4 worm cellular contexts compared by ENCODE assay signal in the genomic region with DNA sequence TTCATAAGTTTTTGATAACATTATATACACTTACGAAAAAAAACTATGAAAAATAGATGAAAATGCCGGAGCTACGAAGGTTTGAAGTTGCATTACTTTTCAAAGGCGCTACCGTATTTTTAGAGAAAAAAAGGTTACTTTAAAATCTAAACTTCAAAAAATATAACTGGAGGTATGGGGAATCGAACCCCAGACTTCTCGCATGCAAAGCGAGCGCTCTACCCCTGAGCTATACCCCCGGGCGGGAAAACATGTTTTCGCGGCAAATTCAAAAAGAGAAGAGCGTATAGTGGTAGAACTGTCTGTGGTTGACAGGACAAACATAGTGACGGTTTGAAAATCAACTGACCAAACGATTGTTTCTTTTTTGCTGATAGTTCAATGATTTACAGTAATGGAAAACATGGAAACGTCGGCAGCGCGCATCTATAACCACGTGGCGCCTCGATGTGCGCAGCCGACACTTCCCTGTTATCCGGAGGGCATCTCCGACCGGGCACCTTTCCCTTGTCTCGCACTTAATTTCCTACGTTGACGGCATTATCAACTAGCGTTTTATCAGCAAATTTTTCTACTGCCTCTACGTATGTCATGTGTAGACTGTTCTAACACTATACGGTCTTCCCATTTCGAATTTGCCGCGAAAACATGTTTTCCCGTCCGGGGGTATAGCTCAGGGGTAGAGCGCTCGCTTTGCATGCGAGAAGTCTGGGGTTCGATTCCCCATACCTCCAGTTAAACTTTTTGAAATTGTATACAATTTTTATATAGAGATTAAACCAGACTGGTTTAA.
TF ChIP-seq lines count a peak whose summit lies in the region.

No protein-coding gene starts in this region.

TF ChIP-seq in whole organism, L1 larva, 84 proteins besides CTCF, POLR2A, EP300 and RAD21 (continued from another document):
- peak in 1 of 2 experiments; percentile 38 for TF ChIP-seq efl-1 (optimal IDR thresholded peaks at IDR 0.05; lab: Kevin White, UChicago)
- peak; percentile 42 to 71 for TF ChIP-seq efl-1 (GFP tag; optimal IDR thresholded peaks at IDR 0.05 in 1 of 2; lab: Kevin White, UChicago)
- peak; percentile 9 for TF ChIP-seq mep-1 (tag; optimal IDR thresholded peaks at IDR 0.05; lab: Kevin White, UChicago)

TF ChIP-seq in whole organism, L3 larva, 47 proteins besides CTCF, POLR2A, EP300 and RAD21 (continued from another document):
- TF ChIP-seq nhr-25 (tag; optimal IDR thresholded peaks at IDR 0.05; lab: Kevin White, UChicago) (peak; percentile 38), unc-39 (tag; optimal IDR thresholded peaks at IDR 0.05; lab: Kevin White, UChicago) (no peak), elt-2 (tag; optimal IDR thresholded peaks at IDR 0.05; lab: Kevin White, UChicago) (peak; percentile 67), aly-2 (tag; optimal IDR thresholded peaks at IDR 0.05; lab: Kevin White, UChicago) (no peak), nhr-12 (tag; optimal IDR thresholded peaks at IDR 0.05; lab: Kevin White, UChicago) (no peak), nhr-77 (tag; optimal IDR thresholded peaks at IDR 0.05; lab: Kevin White, UChicago) (no peak), hmg-11 (tag; optimal IDR thresholded peaks at IDR 0.05; lab: Kevin White, UChicago) (no peak), skn-1 (tag; optimal IDR thresholded peaks at IDR 0.05; lab: Kevin White, UChicago) (no peak), mdl-1 (tag; optimal IDR thresholded peaks at IDR 0.05; lab: Kevin White, UChicago) (no peak)

TF ChIP-seq in whole organism, L4 larva, 104 proteins besides CTCF, POLR2A, EP300 and RAD21 (continued from another document and continues in another):
- no peak for TF ChIP-seq unc-39 (tag; optimal IDR thresholded peaks at IDR 0.05; lab: Kevin White, UChicago)
- TF ChIP-seq saeg-2 (GFP tag; IDR thresholded peaks at IDR 0.05; lab: Robert Waterston, UW): peak; percentile 39; the same call in 1 of the 2 replicates
- TF ChIP-seq zag-1 (tag; optimal IDR thresholded peaks at IDR 0.05; lab: Kevin White, UChicago): no peak
- TF ChIP-seq T20F7.1 (GFP tag; optimal IDR thresholded peaks at IDR 0.05; lab: Kevin White, UChicago): no peak
- no peak for TF ChIP-seq madf-5 (GFP tag; IDR thresholded peaks at IDR 0.05; lab: Robert Waterston, UW)
- peak; percentile 75 for TF ChIP-seq egl-43 (GFP tag; IDR thresholded peaks at IDR 0.05; lab: Robert Waterston, UW)
- TF ChIP-seq hmg-1.1 (GFP tag; IDR thresholded peaks at IDR 0.05; lab: Robert Waterston, UW): no peak
- peak; percentile 28 for TF ChIP-seq hlh-30 (tag; optimal IDR thresholded peaks at IDR 0.05; lab: Kevin White, UChicago; ENCODE audit: insufficient read depth)
- no peak for TF ChIP-seq Y75B8A.6 (GFP tag; IDR thresholded peaks at IDR 0.05; lab: Robert Waterston, UW)
- no peak for TF ChIP-seq sdz-12 (GFP tag; optimal IDR thresholded peaks at IDR 0.05; lab: Kevin White, UChicago)
- TF ChIP-seq cey-2 (tag; optimal IDR thresholded peaks at IDR 0.05; lab: Kevin White, UChicago; ENCODE audit: borderline replicate concordance, insufficient read depth): no peak
- TF ChIP-seq php-3 (GFP tag; IDR thresholded peaks at IDR 0.05; lab: Robert Waterston, UW): peak; percentile 31; the same call in 1 of the 2 replicates
- TF ChIP-seq ceh-44 (GFP tag; IDR thresholded peaks at IDR 0.05; lab: Robert Waterston, UW): no peak
- 0 out of 2 replicates have a peak, but pooled peaks have one; percentile 11 for TF ChIP-seq snpc-1.2 (GFP tag; IDR thresholded peaks at IDR 0.05; lab: Robert Waterston, UW)
- no peak for TF ChIP-seq fkh-10 (GFP tag; optimal IDR thresholded peaks at IDR 0.05; lab: Kevin White, UChicago)
- no peak for TF ChIP-seq ceh-32 (tag; optimal IDR thresholded peaks at IDR 0.05; lab: Kevin White, UChicago; ENCODE audit: poor library complexity)
- no peak for TF ChIP-seq F37D6.2 (tag; optimal IDR thresholded peaks at IDR 0.05; lab: Kevin White, UChicago)
- TF ChIP-seq dve-1 (tag; optimal IDR thresholded peaks at IDR 0.05; lab: Kevin White, UChicago; ENCODE audit: insufficient read depth): no peak
- TF ChIP-seq nhr-102 (tag; optimal IDR thresholded peaks at IDR 0.05; lab: Kevin White, UChicago): no peak
- TF ChIP-seq ces-1 (GFP tag; optimal IDR thresholded peaks at IDR 0.05; lab: Kevin White, UChicago): no peak
- no peak for TF ChIP-seq nhr-6 (tag; optimal IDR thresholded peaks at IDR 0.05; lab: Kevin White, UChicago)
- TF ChIP-seq R02D3.7 (tag; optimal IDR thresholded peaks at IDR 0.05; lab: Kevin White, UChicago): no peak
- TF ChIP-seq mxl-3 (GFP tag; optimal IDR thresholded peaks at IDR 0.05; lab: Kevin White, UChicago): peak; percentile 77
- TF ChIP-seq spr-3 (GFP tag; optimal IDR thresholded peaks at IDR 0.05; lab: Kevin White, UChicago): no peak
- TF ChIP-seq nhr-48 (tag; optimal IDR thresholded peaks at IDR 0.05; lab: Kevin White, UChicago): no peak
- no peak for TF ChIP-seq lir-3 (tag; optimal IDR thresholded peaks at IDR 0.05; lab: Kevin White, UChicago)
- TF ChIP-seq ZK546.5 (tag; optimal IDR thresholded peaks at IDR 0.05; lab: Kevin White, UChicago): no peak
- peak; percentile 80 for TF ChIP-seq lim-7 (GFP tag; IDR thresholded peaks at IDR 0.05; lab: Robert Waterston, UW)
- no peak for TF ChIP-seq gei-8 (GFP tag; optimal IDR thresholded peaks at IDR 0.05; lab: Kevin White, UChicago)
- no peak for TF ChIP-seq F49E8.2 (tag; optimal IDR thresholded peaks at IDR 0.05; lab: Kevin White, UChicago; ENCODE audit: borderline replicate concordance)
- no peak for TF ChIP-seq zfp-3 (GFP tag; conservative IDR thresholded peaks at IDR 0.05; lab: Robert Waterston, UW)
- TF ChIP-seq tag-97 (GFP tag; IDR thresholded peaks at IDR 0.05; lab: Robert Waterston, UW): no peak
- TF ChIP-seq ztf-7 (tag; optimal IDR thresholded peaks at IDR 0.05; lab: Kevin White, UChicago): no peak
- TF ChIP-seq T26A8.4 (GFP tag; IDR thresholded peaks at IDR 0.05; lab: Robert Waterston, UW): peak; percentile 45; the same call in 1 of the 2 replicates
- TF ChIP-seq F26F4.8 (GFP tag; conservative IDR thresholded peaks at IDR 0.05; lab: Robert Waterston, UW): no peak
- TF ChIP-seq F44E2.7 (GFP tag; IDR thresholded peaks at IDR 0.05; lab: Robert Waterston, UW): no peak
- TF ChIP-seq lin-38 (GFP tag; IDR thresholded peaks at IDR 0.05; lab: Robert Waterston, UW): peak; percentile 64
- no peak for TF ChIP-seq daf-16 (GFP tag; optimal IDR thresholded peaks at IDR 0.05; lab: Kevin White, UChicago)
- peak; percentile 41 for TF ChIP-seq daf-16 (tag; optimal IDR thresholded peaks at IDR 0.05; lab: Kevin White, UChicago)
- TF ChIP-seq nhr-237 (tag; optimal IDR thresholded peaks at IDR 0.05; lab: Kevin White, UChicago): no peak
- TF ChIP-seq zfp-2 (tag; optimal IDR thresholded peaks at IDR 0.05; lab: Kevin White, UChicago): no peak
- TF ChIP-seq set-16 (GFP tag; IDR thresholded peaks at IDR 0.05; lab: Robert Waterston, UW): 0 out of 2 replicates have a peak, but pooled peaks have one; percentile 15
- no peak for TF ChIP-seq lin-1 (GFP tag; IDR thresholded peaks at IDR 0.05; lab: Robert Waterston, UW)
- no peak for TF ChIP-seq nhr-10 (tag; optimal IDR thresholded peaks at IDR 0.05; lab: Kevin White, UChicago)
- TF ChIP-seq Y5F2A.4 (GFP tag; optimal IDR thresholded peaks at IDR 0.05; lab: Kevin White, UChicago): no peak
- TF ChIP-seq lsy-2 (tag; optimal IDR thresholded peaks at IDR 0.05; lab: Kevin White, UChicago): no peak
- TF ChIP-seq lin-15B (tag; optimal IDR thresholded peaks at IDR 0.05; lab: Kevin White, UChicago): no peak
- no peak for TF ChIP-seq fos-1 (tag; optimal IDR thresholded peaks at IDR 0.05; lab: Kevin White, UChicago)
- no peak for TF ChIP-seq nhr-41 (GFP tag; IDR thresholded peaks at IDR 0.05; lab: Robert Waterston, UW)
- TF ChIP-seq ceh-20 (GFP tag; IDR thresholded peaks at IDR 0.05; lab: Robert Waterston, UW): no peak
- TF ChIP-seq ceh-62 (tag; optimal IDR thresholded peaks at IDR 0.05; lab: Kevin White, UChicago): no peak
- no peak for TF ChIP-seq hif-1 (tag; optimal IDR thresholded peaks at IDR 0.05; lab: Kevin White, UChicago)
- no peak for TF ChIP-seq attf-4 (tag; optimal IDR thresholded peaks at IDR 0.05; lab: Kevin White, UChicago)
- no peak for TF ChIP-seq nhr-77 (tag; optimal IDR thresholded peaks at IDR 0.05; lab: Kevin White, UChicago)
- TF ChIP-seq dmd-8 (GFP tag; IDR thresholded peaks at IDR 0.05; lab: Robert Waterston, UW): 0 out of 2 replicates have a peak, but pooled peaks have one; percentile 63

TF ChIP-seq in whole organism, young adult, 124 proteins besides CTCF, POLR2A, EP300 and RAD21 (continued from another document):
- TF ChIP-seq dox-1 (GFP tag; IDR thresholded peaks at IDR 0.05; lab: Robert Waterston, UW): peak; percentile 68
- peak; percentile 61 for TF ChIP-seq snpc-1.3 (tag; optimal IDR thresholded peaks at IDR 0.05; lab: Kevin White, UChicago; ENCODE audit: insufficient read depth)
- TF ChIP-seq nfyb-1 (GFP tag; IDR thresholded peaks at IDR 0.05; lab: Robert Waterston, UW): peak; percentile 57
- peak; percentile 34; the same call in 1 of the 2 replicates for TF ChIP-seq ekl-4 (GFP tag; IDR thresholded peaks at IDR 0.05; lab: Robert Waterston, UW)
- TF ChIP-seq sdz-38 (tag; optimal IDR thresholded peaks at IDR 0.05; lab: Kevin White, UChicago): no peak
- no peak; the same call in 1 of the 2 replicates for TF ChIP-seq madf-8 (GFP tag; conservative IDR thresholded peaks at IDR 0.05; lab: Robert Waterston, UW)
- TF ChIP-seq mcd-1 (GFP tag; IDR thresholded peaks at IDR 0.05; lab: Robert Waterston, UW): peak; percentile 32; the same call in 1 of the 2 replicates
- peak; percentile 57 for TF ChIP-seq ZK185.1 (tag; optimal IDR thresholded peaks at IDR 0.05; lab: Kevin White, UChicago; ENCODE audit: poor library complexity, severe bottlenecking)
- TF ChIP-seq F55B11.4 (tag; optimal IDR thresholded peaks at IDR 0.05; lab: Kevin White, UChicago; ENCODE audit: borderline replicate concordance, insufficient read depth): no peak
- TF ChIP-seq die-1 (tag; optimal IDR thresholded peaks at IDR 0.05; lab: Kevin White, UChicago): peak; percentile 13
- no peak for TF ChIP-seq bed-2 (GFP tag; IDR thresholded peaks at IDR 0.05; lab: Robert Waterston, UW)
- peak; percentile 84 for TF ChIP-seq snpc-1.1 (tag; optimal IDR thresholded peaks at IDR 0.05; lab: Kevin White, UChicago; ENCODE audit: insufficient read depth)
- peak; percentile 68; the same call in 1 of the 2 replicates for TF ChIP-seq egl-44 (GFP tag; IDR thresholded peaks at IDR 0.05; lab: Robert Waterston, UW)
- no peak for TF ChIP-seq F10E7.11 (tag; optimal IDR thresholded peaks at IDR 0.05; lab: Kevin White, UChicago)
- TF ChIP-seq C17E4.6 (GFP tag; IDR thresholded peaks at IDR 0.05; lab: Robert Waterston, UW): no peak
- peak; percentile 84 for TF ChIP-seq lin-26 (GFP tag; IDR thresholded peaks at IDR 0.05; lab: Robert Waterston, UW)
- TF ChIP-seq attf-5 (GFP tag; optimal IDR thresholded peaks at IDR 0.05; lab: Kevin White, UChicago): peak; percentile 9
- TF ChIP-seq lsl-1 (GFP tag; optimal IDR thresholded peaks at IDR 0.05; lab: Kevin White, UChicago): peak; percentile 17
- TF ChIP-seq hsf-1 (GFP tag; IDR thresholded peaks at IDR 0.05; lab: Robert Waterston, UW): no peak
- no peak for TF ChIP-seq aptf-3 (GFP tag; IDR thresholded peaks at IDR 0.05; lab: Robert Waterston, UW)
- no peak for TF ChIP-seq mes-4 (tag; optimal IDR thresholded peaks at IDR 0.05; lab: Kevin White, UChicago)
- no peak for TF ChIP-seq ama-1 (optimal IDR thresholded peaks at IDR 0.05; lab: Kevin White, UChicago)
- peak in 1 of 2 experiments; percentile 48 for TF ChIP-seq ama-1 (GFP tag; optimal IDR thresholded peaks at IDR 0.05; lab: Kevin White, UChicago)
- no peak for TF ChIP-seq ceh-91 (GFP tag; IDR thresholded peaks at IDR 0.05; lab: Robert Waterston, UW)
- no peak for TF ChIP-seq nfya-1 (tag; optimal IDR thresholded peaks at IDR 0.05; lab: Kevin White, UChicago; ENCODE audit: borderline replicate concordance, insufficient read depth)
- TF ChIP-seq snpc-4 (GFP tag; optimal IDR thresholded peaks at IDR 0.05; lab: Kevin White, UChicago): no peak
- TF ChIP-seq snpc-4 (tag; optimal IDR thresholded peaks at IDR 0.05; lab: Kevin White, UChicago): peak; percentile 65 to 94 (median 93)
- TF ChIP-seq hmg-1.2 (GFP tag; IDR thresholded peaks at IDR 0.05; lab: Robert Waterston, UW): peak; percentile 22
- peak; percentile 72 for TF ChIP-seq madf-6 (GFP tag; IDR thresholded peaks at IDR 0.05; lab: Robert Waterston, UW)
- no peak for TF ChIP-seq zim-3 (tag; optimal IDR thresholded peaks at IDR 0.05; lab: Kevin White, UChicago)
- TF ChIP-seq F39B2.1 (GFP tag; IDR thresholded peaks at IDR 0.05; lab: Robert Waterston, UW): no peak
- TF ChIP-seq F33H1.4 (GFP tag; IDR thresholded peaks at IDR 0.05; lab: Robert Waterston, UW): 0 out of 2 replicates have a peak, but pooled peaks have one; percentile 25
- TF ChIP-seq hlh-26 (GFP tag; conservative IDR thresholded peaks at IDR 0.05; lab: Robert Waterston, UW): no peak
- no peak for TF ChIP-seq lsy-27 (tag; optimal IDR thresholded peaks at IDR 0.05; lab: Kevin White, UChicago; ENCODE audit: borderline replicate concordance, insufficient read depth)
- TF ChIP-seq tlf-1 (GFP tag; optimal IDR thresholded peaks at IDR 0.05; lab: Kevin White, UChicago): no peak
- TF ChIP-seq rpc-1 (optimal IDR thresholded peaks at IDR 0.05; lab: Kevin White, UChicago): peak; percentile 60
- peak; percentile 73 for TF ChIP-seq rpc-1 (tag; optimal IDR thresholded peaks at IDR 0.05; lab: Kevin White, UChicago)
- no peak for TF ChIP-seq attf-6 (GFP tag; IDR thresholded peaks at IDR 0.05; lab: Robert Waterston, UW)
- peak; percentile 22 for TF ChIP-seq ztf-18 (tag; optimal IDR thresholded peaks at IDR 0.05; lab: Kevin White, UChicago)
- TF ChIP-seq egl-18 (GFP tag; IDR thresholded peaks at IDR 0.05; lab: Robert Waterston, UW): no peak
- TF ChIP-seq B0261.1 (tag; optimal IDR thresholded peaks at IDR 0.05; lab: Kevin White, UChicago): peak; percentile 74
- peak; percentile 7 for TF ChIP-seq lin-40 (tag; optimal IDR thresholded peaks at IDR 0.05; lab: Kevin White, UChicago)
- TF ChIP-seq nfya-2 (GFP tag; IDR thresholded peaks at IDR 0.05; lab: Robert Waterston, UW): no peak
- peak; percentile 85; the same call in 1 of the 2 replicates for TF ChIP-seq cebp-2 (GFP tag; IDR thresholded peaks at IDR 0.05; lab: Robert Waterston, UW)
